Fruit fly (Drosophila melanogaster): Measurements from ENCODE around the gene CG10376.

The CG10376 gene

DNA sequence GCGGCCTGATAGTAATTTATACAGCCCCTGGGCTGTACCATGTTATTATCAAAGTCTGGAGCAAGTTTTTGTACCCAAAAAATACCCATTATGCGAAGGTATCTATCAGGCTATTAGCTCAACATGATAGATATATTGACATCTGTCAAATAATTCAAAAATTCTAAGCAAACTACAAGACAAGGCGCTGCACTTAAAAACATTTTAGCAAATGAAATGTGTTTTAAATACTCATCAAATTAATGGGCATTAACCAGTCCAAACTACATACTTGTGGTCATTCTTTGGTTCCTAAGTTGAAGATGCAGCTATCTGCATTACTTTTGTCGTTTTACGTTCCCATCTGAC lies 49.6 kb downstream of the CG10376 start (continued):
- peak; percentile 43 to 62 for TF ChIP-seq salr (GFP tag; optimal IDR thresholded peaks at IDR 0.05)
- TF ChIP-seq CG31627 (GFP tag; optimal IDR thresholded peaks at IDR 0.05), result peak; percentile 83
- TF ChIP-seq dsx (GFP tag; optimal IDR thresholded peaks at IDR 0.05; ENCODE audit: poor library complexity, severe bottlenecking), result peak; percentile 85
- TF ChIP-seq CG16779 (tag; optimal IDR thresholded peaks at IDR 0.05), result no peak
- peak; percentile 82 for TF ChIP-seq lz (GFP tag; optimal IDR thresholded peaks at IDR 0.05)
- peak; percentile 82 for TF ChIP-seq CG3032 (tag; optimal IDR thresholded peaks at IDR 0.05)
- TF ChIP-seq CG6276 (GFP tag; optimal IDR thresholded peaks at IDR 0.05), result peak; percentile 28
- peak; percentile 85 for TF ChIP-seq CG10669 (GFP tag; optimal IDR thresholded peaks at IDR 0.05)
- peak; percentile 29 for TF ChIP-seq CG4318 (GFP tag; optimal IDR thresholded peaks at IDR 0.05)
- peak; percentile 76 for TF ChIP-seq CG6792 (GFP tag; optimal IDR thresholded peaks at IDR 0.05)
- peak; percentile 94 for TF ChIP-seq cyc (GFP tag; optimal IDR thresholded peaks at IDR 0.05)
- peak; percentile 83 for TF ChIP-seq pdm3 (GFP tag; optimal IDR thresholded peaks at IDR 0.05)
- peak; percentile 78 for TF ChIP-seq net (GFP tag; optimal IDR thresholded peaks at IDR 0.05)
- TF ChIP-seq Sox102F (GFP tag; optimal IDR thresholded peaks at IDR 0.05), result peak; percentile 89
- TF ChIP-seq Sox14 (GFP tag; optimal IDR thresholded peaks at IDR 0.05), result peak; percentile 84
- TF ChIP-seq Ets96B (tag; optimal IDR thresholded peaks at IDR 0.05), result peak; percentile 85
- peak; percentile 73 for TF ChIP-seq CG6808 (GFP tag; optimal IDR thresholded peaks at IDR 0.05)
- no peak for TF ChIP-seq dac (GFP tag; optimal IDR thresholded peaks at IDR 0.05)
- peak; percentile 78 for TF ChIP-seq CG11902 (GFP tag; optimal IDR thresholded peaks at IDR 0.05)
- TF ChIP-seq Hr4 (GFP tag; optimal IDR thresholded peaks at IDR 0.05), result peak; percentile 63
- peak; percentile 97 for TF ChIP-seq Eip78C (GFP tag)
- peak; percentile 67 for TF ChIP-seq CG32006 (GFP tag; optimal IDR thresholded peaks at IDR 0.05)
- peak; percentile 72; the same call in 2 of the 3 replicates for TF ChIP-seq eg (GFP tag; IDR thresholded peaks at IDR 0.05)
- peak; percentile 81 for TF ChIP-seq CG1621 (tag; optimal IDR thresholded peaks at IDR 0.05)
- TF ChIP-seq Eip75B (GFP tag; optimal IDR thresholded peaks at IDR 0.05), result peak; percentile 76
- peak; percentile 62; the same call in 2 of the 3 replicates for TF ChIP-seq CG8119 (GFP tag; IDR thresholded peaks at IDR 0.05)
- peak; percentile 62 to 73 for TF ChIP-seq ss (GFP tag; optimal IDR thresholded peaks at IDR 0.05)
- peak; percentile 68; the same call in 1 of the 2 replicates for TF ChIP-seq CG15336 (GFP tag; IDR thresholded peaks at IDR 0.05)
- peak; percentile 75 for TF ChIP-seq CG11762 (GFP tag; optimal IDR thresholded peaks at IDR 0.05; ENCODE audit: insufficient read depth)
- peak; percentile 86 for TF ChIP-seq CG3919 (GFP tag; optimal IDR thresholded peaks at IDR 0.05)
- no peak for TF ChIP-seq Lpt (GFP tag; optimal IDR thresholded peaks at IDR 0.05)
- peak; percentile 87 for TF ChIP-seq Hr39 (GFP tag; optimal IDR thresholded peaks at IDR 0.05)
- TF ChIP-seq svp (GFP tag), result peak; percentile 97
- TF ChIP-seq Hr38 (GFP tag; optimal IDR thresholded peaks at IDR 0.05), result no peak
- TF ChIP-seq Blimp-1 (GFP tag; optimal IDR thresholded peaks at IDR 0.05), result peak; percentile 60
- peak; percentile 78 for TF ChIP-seq CG10631 (GFP tag; optimal IDR thresholded peaks at IDR 0.05)

dm6 chr2L:18652663-18653327 lies 50.1 kb downstream of the CG10376 start, which contains the start of gene Cyp310a1:
Gene Cyp310a1, minus strand, starts transcription at chr2L:18653010.
- TF ChIP-seq CG4318 (GFP tag; optimal IDR thresholded peaks at IDR 0.05), result no peak
- TF ChIP-seq Blimp-1 (GFP tag; optimal IDR thresholded peaks at IDR 0.05), result peak; percentile 90
- TF ChIP-seq Met (GFP tag; optimal IDR thresholded peaks at IDR 0.05), result no peak
- no peak for TF ChIP-seq CG8319 (GFP tag; optimal IDR thresholded peaks at IDR 0.05)
- TF ChIP-seq CG6163 (GFP tag; IDR thresholded peaks at IDR 0.05), result peak; percentile 32; the same call in 1 of the 3 replicates
- TF ChIP-seq Hr4 (GFP tag; optimal IDR thresholded peaks at IDR 0.05), result no peak
- TF ChIP-seq Hr38 (GFP tag; optimal IDR thresholded peaks at IDR 0.05), result no peak
